Worm (Caenorhabditis elegans): ENCODE results near the gene lido-15.

lido-15 gene

ce11 chrII:3781238-3781637, 30.8 kb upstream of the lido-15 start (continued):
- TF ChIP-seq pha-4 (tag; optimal IDR thresholded peaks at IDR 0.05) (no peak), Y53G8AR.9 (GFP tag; conservative IDR thresholded peaks at IDR 0.05) (no peak)

- TF ChIP-seq ets-4 (GFP tag; optimal IDR thresholded peaks at IDR 0.05) (no peak), cebp-1 (GFP tag; IDR thresholded peaks at IDR 0.05) (no peak), cebp-1 (tag; optimal IDR thresholded peaks at IDR 0.05) (no peak), ceh-91 (GFP tag; IDR thresholded peaks at IDR 0.05) (no peak), F23B12.7 (tag; optimal IDR thresholded peaks at IDR 0.05; ENCODE audit: insufficient read depth) (no peak), ztf-3 (GFP tag; optimal IDR thresholded peaks at IDR 0.05) (no peak), pha-4 (tag; optimal IDR thresholded peaks at IDR 0.05) (no peak), egl-44 (GFP tag; IDR thresholded peaks at IDR 0.05) (no peak), lsy-27 (tag; optimal IDR thresholded peaks at IDR 0.05; ENCODE audit: borderline replicate concordance, insufficient read depth) (no peak), ztf-22 (GFP tag; optimal IDR thresholded peaks at IDR 0.05) (no peak), zim-3 (tag; optimal IDR thresholded peaks at IDR 0.05) (no peak), pbrm-1 (GFP tag; IDR thresholded peaks at IDR 0.05) (no peak), sea-2 (GFP tag; IDR thresholded peaks at IDR 0.05) (no peak), rec-8 (tag; optimal IDR thresholded peaks at IDR 0.05) (no peak), aptf-3 (GFP tag; IDR thresholded peaks at IDR 0.05) (no peak), B0035.1 (tag; optimal IDR thresholded peaks at IDR 0.05) (no peak), ccch-3 (GFP tag; optimal IDR thresholded peaks at IDR 0.05) (no peak), let-607 (tag; optimal IDR thresholded peaks at IDR 0.05) (no peak), madf-3 (GFP tag; IDR thresholded peaks at IDR 0.05) (no peak), zfh-2 (GFP tag; conservative IDR thresholded peaks at IDR 0.05) (no peak), nhr-120 (GFP tag; IDR thresholded peaks at IDR 0.05) (no peak)
These were observed 29.6 kb upstream of the lido-15 start, which contains the start of gene T24E12.2 for ce11 chrII:3782309-3783000. T24E12.2 (plus strand) TSS chrII:3782950.

DNA sequence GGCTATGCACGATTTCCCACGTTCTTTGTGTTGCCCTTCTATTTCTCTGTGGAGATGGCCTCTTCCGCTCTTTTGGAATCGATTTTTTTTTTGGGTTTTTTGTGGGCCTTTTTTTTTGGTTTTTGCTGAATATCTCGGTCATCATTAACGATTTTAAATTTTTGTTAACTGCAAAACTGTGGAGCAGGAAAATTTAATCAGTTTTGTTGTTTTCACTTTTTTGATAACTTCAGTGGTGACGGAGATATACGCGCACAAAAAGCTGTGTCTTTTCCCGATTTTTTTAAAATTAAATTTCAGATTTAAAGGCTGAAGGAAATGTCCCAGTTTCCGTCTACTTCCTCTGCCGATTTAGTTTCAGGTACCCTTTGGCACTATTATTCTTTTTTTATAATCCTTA, 26.8 kb upstream of the lido-15 start, which contains the start of gene T24E12.1:
Gene T24E12.1, plus strand, starts transcription at position 301 of the 400 bp plus-strand sequence.
- TF ChIP-seq cebp-2 (GFP tag; IDR thresholded peaks at IDR 0.05) (no peak), aptf-2 (GFP tag; conservative IDR thresholded peaks at IDR 0.05) (peak; percentile 84; the same call in 1 of the 2 replicates)

DNA sequence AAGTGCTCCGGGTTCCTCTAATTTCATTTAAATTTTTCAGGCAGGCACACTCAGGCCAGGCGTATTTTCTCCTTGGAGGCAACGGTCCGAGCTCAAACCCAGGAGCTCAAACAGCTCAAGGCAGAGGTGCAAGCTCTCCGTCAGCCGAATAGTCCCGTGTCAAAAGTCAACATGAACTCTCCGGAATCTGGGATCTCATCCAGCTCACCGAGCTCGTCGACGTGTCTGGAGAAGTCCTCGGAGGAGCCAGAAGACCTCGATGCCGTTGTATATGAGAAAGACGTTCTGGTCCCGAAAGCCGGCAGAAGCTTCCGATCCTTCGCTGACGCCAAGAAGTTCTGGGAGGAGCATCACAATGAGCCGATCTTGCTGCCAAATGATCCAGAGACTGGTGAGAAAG, 26.3 kb upstream of the lido-15 start:
- TF ChIP-seq K12H6.12 (tag; optimal IDR thresholded peaks at IDR 0.05) = no peak
- TF ChIP-seq ceh-27 (GFP tag; optimal IDR thresholded peaks at IDR 0.05) = no peak
- peak; percentile 70 for TF ChIP-seq zfh-2 (GFP tag; conservative IDR thresholded peaks at IDR 0.05)

DNA sequence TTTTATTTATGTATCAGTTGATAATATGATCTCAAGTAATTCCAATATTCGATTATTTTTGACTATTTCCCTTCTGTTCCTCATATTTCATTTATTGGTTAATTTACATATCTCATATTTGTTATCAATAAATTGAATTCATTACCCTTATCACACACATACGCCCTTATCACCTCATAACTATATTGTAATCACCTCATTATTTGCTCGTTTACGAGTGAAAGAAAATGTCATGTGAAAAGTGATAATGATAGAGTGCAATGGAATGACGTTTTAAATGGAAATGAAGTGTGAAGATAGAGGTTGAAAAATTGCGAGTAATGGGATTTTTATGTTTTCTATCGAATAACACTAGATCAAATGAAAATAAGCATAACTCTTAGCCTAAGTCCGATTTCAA, 25.5 kb upstream of the lido-15 start:
- TF ChIP-seq pha-4 (tag; optimal IDR thresholded peaks at IDR 0.05) = peak; percentile 26
- TF ChIP-seq tlf-1 (GFP tag; optimal IDR thresholded peaks at IDR 0.05) = no peak
- 0 out of 2 replicates have a peak, but pooled peaks have one; percentile 34 for TF ChIP-seq dox-1 (GFP tag; IDR thresholded peaks at IDR 0.05)
- peak; percentile 52; the same call in 1 of the 2 replicates for TF ChIP-seq nfyb-1 (GFP tag; IDR thresholded peaks at IDR 0.05)
- no peak for TF ChIP-seq egl-18 (GFP tag; IDR thresholded peaks at IDR 0.05)
- peak; percentile 92 for TF ChIP-seq nhr-80 (tag; optimal IDR thresholded peaks at IDR 0.05)
- no peak for TF ChIP-seq sdz-38 (tag; optimal IDR thresholded peaks at IDR 0.05)
- no peak for TF ChIP-seq efl-1 (GFP tag; optimal IDR thresholded peaks at IDR 0.05)
- no peak for TF ChIP-seq nhr-120 (GFP tag; IDR thresholded peaks at IDR 0.05)
- TF ChIP-seq cebp-1 (GFP tag; IDR thresholded peaks at IDR 0.05) = peak; percentile 10; the same call in 1 of the 2 replicates
- no peak for TF ChIP-seq cebp-1 (tag; optimal IDR thresholded peaks at IDR 0.05)
- no peak for TF ChIP-seq hrde-1 (tag; optimal IDR thresholded peaks at IDR 0.05; ENCODE audit: borderline replicate concordance)
- peak; percentile 19 for TF ChIP-seq unc-62 (GFP tag; optimal IDR thresholded peaks at IDR 0.05)
- TF ChIP-seq attf-6 (GFP tag; IDR thresholded peaks at IDR 0.05) = no peak
- TF ChIP-seq atf-7 (tag; optimal IDR thresholded peaks at IDR 0.05) = peak; percentile 84
- no peak for TF ChIP-seq snpc-1.3 (tag; optimal IDR thresholded peaks at IDR 0.05; ENCODE audit: insufficient read depth)
- no peak for TF ChIP-seq tbp1 (GFP tag; optimal IDR thresholded peaks at IDR 0.05)
- no peak for TF ChIP-seq attf-5 (GFP tag; optimal IDR thresholded peaks at IDR 0.05)
